Fruit fly (Drosophila melanogaster): ENCODE measurements around the gene Ipp.

Ipp gene

dm6 chr3R:13982298-13982846, 23.8 kb downstream of the Ipp start:
- TF ChIP-seq CG9437 (GFP tag; optimal IDR thresholded peaks at IDR 0.05) = no peak
- no peak for TF ChIP-seq Nf-YA (GFP tag; IDR thresholded peaks at IDR 0.05)
- TF ChIP-seq otp (GFP tag; IDR thresholded peaks at IDR 0.05) = 0 out of 3 replicates have a peak, but pooled peaks have one; percentile 14
- 0 out of 2 replicates have a peak, but pooled peaks have one; percentile 30 for TF ChIP-seq klu (GFP tag; IDR thresholded peaks at IDR 0.05)
- 0 out of 2 replicates have a peak, but pooled peaks have one; percentile 24 for TF ChIP-seq Drgx (GFP tag; IDR thresholded peaks at IDR 0.05)
- TF ChIP-seq Oaz (GFP tag; IDR thresholded peaks at IDR 0.05) = no peak
- no peak for TF ChIP-seq lov (optimal IDR thresholded peaks at IDR 0.05)
- peak; percentile 75; the same call in 1 of the 3 replicates for TF ChIP-seq lov (GFP tag; IDR thresholded peaks at IDR 0.05)
- TF ChIP-seq chm (GFP tag; IDR thresholded peaks at IDR 0.05) = peak; percentile 63
- TF ChIP-seq CG42726 (GFP tag; IDR thresholded peaks at IDR 0.05; ENCODE audit: partially characterized antibody) = no peak
- no peak for TF ChIP-seq tx (GFP tag; optimal IDR thresholded peaks at IDR 0.05)
- TF ChIP-seq crol (GFP tag; IDR thresholded peaks at IDR 0.05) = no peak
- peak; percentile 17 for TF ChIP-seq CG4424 (GFP tag; optimal IDR thresholded peaks at IDR 0.05)
- 0 out of 3 replicates have a peak, but pooled peaks have one; percentile 45 for TF ChIP-seq ci (GFP tag; IDR thresholded peaks at IDR 0.05)
- no peak for TF ChIP-seq Antp (GFP tag; optimal IDR thresholded peaks at IDR 0.05)
- TF ChIP-seq corto (GFP tag; optimal IDR thresholded peaks at IDR 0.05) = no peak
- TF ChIP-seq CG11504 (tag; optimal IDR thresholded peaks at IDR 0.05) = peak; percentile 73

dm6 chr3R:13983272-13984032, 24.9 kb downstream of the Ipp start:
- TF ChIP-seq CG7745 (tag; optimal IDR thresholded peaks at IDR 0.05) (peak; percentile 50), tup (GFP tag; optimal IDR thresholded peaks at IDR 0.05) (peak; percentile 76), Nf-YC (tag; optimal IDR thresholded peaks at IDR 0.05) (peak; percentile 84), Ets97D (GFP tag; optimal IDR thresholded peaks at IDR 0.05) (peak; percentile 59), CG1603 (tag; optimal IDR thresholded peaks at IDR 0.05) (peak; percentile 96), TFAM (GFP tag; optimal IDR thresholded peaks at IDR 0.05) (peak; percentile 63), eyg (GFP tag; optimal IDR thresholded peaks at IDR 0.05) (peak; percentile 89), Fer1 (GFP tag; optimal IDR thresholded peaks at IDR 0.05) (peak; percentile 95), dysf (GFP tag; IDR thresholded peaks at IDR 0.05) (peak; percentile 91), CG2889 (GFP tag; IDR thresholded peaks at IDR 0.05) (peak; percentile 80), danr (GFP tag; IDR thresholded peaks at IDR 0.05) (peak; percentile 82), Pdp1 (GFP tag; optimal IDR thresholded peaks at IDR 0.05) (peak; percentile 89 to 94), peb (GFP tag; IDR thresholded peaks at IDR 0.05) (peak; percentile 71), toy (GFP tag; IDR thresholded peaks at IDR 0.05) (0 out of 2 replicates have a peak, but pooled peaks have one; percentile 31), Sry-δ (GFP tag; optimal IDR thresholded peaks at IDR 0.05) (peak; percentile 63), bigmax (GFP tag; optimal IDR thresholded peaks at IDR 0.05) (peak; percentile 50), H2.0 (GFP tag; IDR thresholded peaks at IDR 0.05) (peak; percentile 82), CG12769 (tag; optimal IDR thresholded peaks at IDR 0.05) (peak; percentile 97), CG18011 (GFP tag; optimal IDR thresholded peaks at IDR 0.05) (peak; percentile 81), jumu (GFP tag; optimal IDR thresholded peaks at IDR 0.05) (peak; percentile 96), CG12659 (GFP tag; optimal IDR thresholded peaks at IDR 0.05) (peak; percentile 90), crc (GFP tag; optimal IDR thresholded peaks at IDR 0.05) (peak; percentile 94), exex (tag; optimal IDR thresholded peaks at IDR 0.05) (peak; percentile 78), CG4282 (GFP tag; optimal IDR thresholded peaks at IDR 0.05) (peak; percentile 73), hbn (GFP tag; IDR thresholded peaks at IDR 0.05; ENCODE audit: partially characterized antibody) (no peak), NFAT (GFP tag; IDR thresholded peaks at IDR 0.05) (peak; percentile 72), Myb (GFP tag; optimal IDR thresholded peaks at IDR 0.05) (peak; percentile 88), CG1647 (GFP tag; optimal IDR thresholded peaks at IDR 0.05) (peak; percentile 81), CG18476 (GFP tag; optimal IDR thresholded peaks at IDR 0.05) (peak; percentile 78), CkIIα-i1 (GFP tag; IDR thresholded peaks at IDR 0.05) (no peak), CG6813 (GFP tag; optimal IDR thresholded peaks at IDR 0.05) (peak; percentile 87), Doc3 (GFP tag; IDR thresholded peaks at IDR 0.05; ENCODE audit: partially characterized antibody) (no peak)
